Worm (Caenorhabditis elegans): ENCODE results near the gene lsy-27.

lsy-27 gene

DNA sequence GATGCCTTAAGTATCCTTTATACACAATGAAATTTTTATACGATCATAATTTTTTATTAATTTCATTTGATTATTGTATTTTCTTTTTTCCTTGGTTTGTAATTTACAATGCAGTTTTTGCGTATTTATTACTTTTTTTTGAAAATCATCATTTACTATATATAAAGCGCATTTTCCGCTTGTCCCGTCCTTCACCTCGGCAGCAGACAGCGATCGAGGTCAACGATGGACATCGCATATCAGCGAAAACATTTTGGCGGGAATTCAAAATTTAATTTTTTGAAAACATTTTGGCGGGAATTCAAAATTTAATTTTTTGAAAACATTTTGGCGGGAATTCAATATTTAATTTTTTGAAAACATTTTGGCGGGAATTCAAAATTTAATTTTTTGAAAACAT lies 42.1 kb downstream of the lsy-27 start:
- TF ChIP-seq snpc-4 (tag; optimal IDR thresholded peaks at IDR 0.05) (peak; percentile 5), unc-62 (GFP tag; optimal IDR thresholded peaks at IDR 0.05) (no peak), F13H6.1 (tag; optimal IDR thresholded peaks at IDR 0.05) (no peak)

DNA sequence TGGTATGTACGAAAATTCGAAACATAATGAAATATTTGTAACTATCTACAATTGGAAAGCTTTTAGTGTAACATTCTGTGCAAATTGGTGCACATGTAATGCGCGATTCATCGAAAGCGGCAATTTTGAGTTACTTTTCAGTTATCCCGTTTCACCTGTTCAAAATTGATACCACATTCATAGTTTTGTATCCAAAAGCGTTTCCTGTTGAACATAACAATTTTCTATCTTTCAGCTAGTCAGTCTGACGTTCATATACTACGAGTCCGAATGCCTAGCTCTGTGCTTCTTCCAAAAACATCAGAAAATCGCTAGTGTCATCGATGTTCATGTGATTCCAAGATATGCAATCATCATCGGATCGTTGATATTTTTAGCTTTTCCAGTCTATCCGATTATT lies 46.6 kb downstream of the lsy-27 start:
- TF ChIP-seq sma-9 (GFP tag; optimal IDR thresholded peaks at IDR 0.05) (no peak), sma-9 (tag; optimal IDR thresholded peaks at IDR 0.05) (no peak), nhr-237 (tag; optimal IDR thresholded peaks at IDR 0.05) (no peak), sem-4 (tag; optimal IDR thresholded peaks at IDR 0.05) (no peak), skn-1 (tag; optimal IDR thresholded peaks at IDR 0.05) (no peak), lin-39 (tag; optimal IDR thresholded peaks at IDR 0.05) (no peak), unc-55 (GFP tag; optimal IDR thresholded peaks at IDR 0.05) (no peak), F13H6.1 (tag; optimal IDR thresholded peaks at IDR 0.05) (no peak), nhr-77 (tag; optimal IDR thresholded peaks at IDR 0.05) (no peak)

DNA sequence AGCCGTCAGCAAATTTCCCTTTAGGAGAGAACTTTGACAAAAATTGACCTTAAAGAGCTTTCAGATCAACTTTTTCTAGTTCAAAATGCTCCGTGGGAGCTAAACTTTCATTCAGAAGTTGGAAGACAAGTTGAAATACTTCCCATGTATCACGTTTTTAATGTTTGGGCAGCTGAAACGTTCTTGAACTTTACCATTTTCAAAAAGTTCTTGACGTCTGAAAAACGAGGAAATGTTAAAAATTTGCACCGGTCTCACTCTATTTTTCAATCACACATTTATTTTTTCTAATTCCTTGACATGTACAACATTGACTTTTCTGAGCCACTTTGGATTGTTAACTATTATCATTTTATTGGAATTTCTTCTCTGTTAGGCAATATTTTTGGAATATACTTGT lies 47.2 kb downstream of the lsy-27 start, which contains the start of gene sri-70:
sri-70 (plus strand) TSS at position 301 of the 400 bp plus-strand sequence.
- no peak for TF ChIP-seq gmeb-1 (tag; optimal IDR thresholded peaks at IDR 0.05)
- no peak for TF ChIP-seq nhr-10 (tag; optimal IDR thresholded peaks at IDR 0.05)
- no peak for TF ChIP-seq fos-1 (tag; optimal IDR thresholded peaks at IDR 0.05)
- no peak for TF ChIP-seq F13H6.1 (tag; optimal IDR thresholded peaks at IDR 0.05)
- no peak for TF ChIP-seq unc-39 (tag; optimal IDR thresholded peaks at IDR 0.05)
- TF ChIP-seq lin-11 (tag; optimal IDR thresholded peaks at IDR 0.05), result no peak

DNA sequence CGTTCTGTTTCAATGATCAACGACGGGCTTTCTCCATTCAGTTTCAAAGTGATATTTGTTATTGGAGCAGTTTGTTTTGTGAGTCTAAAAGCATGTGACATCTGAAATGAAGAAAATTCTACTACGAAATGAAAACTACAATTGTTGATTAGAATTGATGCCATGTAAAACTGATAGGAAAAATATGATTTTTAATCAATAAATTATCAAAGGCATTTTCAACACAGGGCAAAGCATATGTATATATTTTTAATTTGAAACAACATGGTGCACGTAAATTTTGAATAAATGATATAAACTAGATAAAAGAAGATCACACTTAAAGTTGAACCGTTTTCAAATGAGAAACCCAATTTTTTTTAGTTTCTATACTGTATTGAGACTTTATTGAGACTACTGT lies 48.6 kb downstream of the lsy-27 start, which contains the start of gene K10G4.5:
K10G4.5 (minus strand) TSS at position 101 of the 400 bp plus-strand sequence.
- no peak for TF ChIP-seq zag-1 (tag; optimal IDR thresholded peaks at IDR 0.05)
